Worm (Caenorhabditis elegans) whole organism, midembryonic: ENCODE measurements around the gene gex-3.

Source experiments
- T22C8.4 ChIP-seq: fragments of 200-800 bp; sonication (Bioruptor generic); IDR thresholded peaks from 2 replicates; pipeline ENCODE4 v1.3.6; 2022; ENCODE audit warnings: missing genetic modification characterization, missing compliant biosample characterization
- cog-1 ChIP-seq: sonication (generic microtip); optimal IDR thresholded peaks from 2 replicates; lab custom pipeline; 2016; ENCODE audit warnings: missing genetic modification characterization, missing compliant biosample characterization
- flt-1 ChIP-seq: fragments of 200-800 bp; sonication (Bioruptor generic); IDR thresholded peaks from 2 replicates; pipeline ENCODE4 v1.3.6; 2022; ENCODE audit warnings: missing genetic modification characterization, missing compliant biosample characterization
- klf-2 ChIP-seq: fragments of 200-800 bp; sonication (Bioruptor generic); conservative IDR thresholded peaks from 2 replicates; pipeline ENCODE4 v1.3.6; 2022; ENCODE audit warnings: missing genetic modification reagents, missing genetic modification characterization, missing compliant biosample characterization
- med-1 ChIP-seq: sonication (generic microtip); optimal IDR thresholded peaks from 2 replicates; lab custom pipeline; 2017; ENCODE audit warnings: missing genetic modification characterization, mild to moderate bottlenecking, missing compliant biosample characterization, antibody characterized with exemption, missing genetic modification reagents; ENCODE audit not compliant: insufficient read depth
- ref-1 ChIP-seq: fragments of 200-800 bp; sonication (Bioruptor generic); conservative IDR thresholded peaks from 2 replicates; pipeline ENCODE4 v1.3.6; 2022; ENCODE audit warnings: missing genetic modification reagents, missing genetic modification characterization, missing compliant biosample characterization
- tab-1 ChIP-seq: fragments of 200-800 bp; sonication (Bioruptor generic); IDR thresholded peaks from 2 replicates; pipeline ENCODE4 v1.3.6; 2022; ENCODE audit warnings: missing genetic modification characterization, missing compliant biosample characterization
- ztf-23 ChIP-seq: fragments of 200-800 bp; sonication (Bioruptor generic); IDR thresholded peaks from 2 replicates; pipeline ENCODE4 v1.3.6; 2022; ENCODE audit warnings: missing genetic modification reagents, missing genetic modification characterization, missing compliant biosample characterization
- ztf-29 ChIP-seq: fragments of 200-800 bp; sonication (Bioruptor generic); IDR thresholded peaks from 2 replicates; pipeline ENCODE4 v1.3.6; 2022; ENCODE audit warnings: missing genetic modification reagents, missing genetic modification characterization, missing compliant biosample characterization

Gene gex-3

ce11 chrIV:12451225-12451831 lies 47.1 kb downstream of the gex-3 start, which contains the start of gene dpy-26:
Gene dpy-26, minus strand, starts transcription at chrIV:12451335.
- no peak for TF ChIP-seq ref-1 (GFP tag; lab: Robert Waterston, UW)
- TF ChIP-seq ztf-29 (GFP tag; lab: Robert Waterston, UW): no peak

DNA sequence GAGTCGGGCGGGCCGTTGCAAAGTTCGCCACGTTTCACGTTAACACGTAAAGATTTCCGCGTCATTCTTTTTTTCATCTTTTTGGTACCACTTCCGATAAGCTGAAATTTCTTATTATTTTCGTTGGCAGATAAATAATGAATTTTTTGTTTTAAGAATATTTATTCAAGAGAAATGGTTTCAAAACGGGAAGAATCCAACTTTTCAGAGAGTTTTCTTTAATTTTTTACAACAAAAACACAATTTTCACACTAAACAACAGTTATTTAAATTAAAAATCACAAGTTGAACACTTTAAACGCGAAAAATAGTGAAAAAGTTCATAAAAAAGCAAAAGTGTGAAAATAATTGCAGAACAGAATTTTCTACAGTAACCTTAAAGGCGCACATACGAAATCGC lies 49.9 kb downstream of the gex-3 start, which contains the start of gene spe-44:
Gene spe-44 (minus strand): TSS at position 101 of the 400 bp plus-strand sequence.
- TF ChIP-seq flt-1 (GFP tag; lab: Robert Waterston, UW) (no peak), med-1 (no peak), ztf-29 (GFP tag; lab: Robert Waterston, UW) (no peak), klf-2 (no peak), T22C8.4 (GFP tag; lab: Robert Waterston, UW) (no peak), tab-1 (GFP tag; lab: Robert Waterston, UW) (no peak), ztf-23 (GFP tag; lab: Robert Waterston, UW) (no peak), cog-1 (tag; lab: Kevin White, UChicago) (no peak), ref-1 (GFP tag; lab: Robert Waterston, UW) (no peak)

DNA sequence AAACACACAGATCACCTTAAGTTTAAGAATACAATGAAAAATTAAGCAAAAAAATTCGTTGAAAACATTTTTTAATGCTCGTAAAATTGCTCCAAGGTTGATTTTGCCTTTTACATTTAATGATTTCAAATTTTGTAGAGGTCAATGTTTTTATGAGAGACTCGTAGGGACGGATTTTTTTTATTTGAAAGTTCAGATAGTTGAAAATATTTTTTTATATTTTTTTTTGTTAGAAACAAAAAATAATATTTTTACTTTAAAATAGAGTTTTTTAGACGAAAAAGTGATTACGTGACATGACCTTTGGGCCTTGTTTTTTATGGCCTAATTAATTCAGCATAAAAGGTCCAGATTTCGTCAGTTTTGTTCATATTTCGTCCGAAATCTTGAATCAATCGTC lies 50.5 kb downstream of the gex-3 start, which contains the start of gene smz-1:
Gene smz-1 (plus strand): TSS at position 301 of the 400 bp plus-strand sequence.
- no peak for TF ChIP-seq ztf-23 (GFP tag; lab: Robert Waterston, UW)
- no peak for TF ChIP-seq cog-1 (tag; lab: Kevin White, UChicago)
- TF ChIP-seq ref-1 (GFP tag; lab: Robert Waterston, UW): no peak
- no peak for TF ChIP-seq ztf-29 (GFP tag; lab: Robert Waterston, UW)
- no peak for TF ChIP-seq flt-1 (GFP tag; lab: Robert Waterston, UW)

ce11 chrIV:12456613-12457012 lies 52.4 kb downstream of the gex-3 start, which contains the start of gene C25G4.7:
Gene C25G4.7, plus strand, starts transcription at chrIV:12456913.
- TF ChIP-seq ref-1 (GFP tag; lab: Robert Waterston, UW) (no peak), ztf-23 (GFP tag; lab: Robert Waterston, UW) (no peak), ztf-29 (GFP tag; lab: Robert Waterston, UW) (no peak), cog-1 (tag; lab: Kevin White, UChicago) (no peak), tab-1 (GFP tag; lab: Robert Waterston, UW) (no peak), klf-2 (no peak), flt-1 (GFP tag; lab: Robert Waterston, UW) (no peak), med-1 (no peak), T22C8.4 (GFP tag; lab: Robert Waterston, UW) (no peak)
